Fruit fly (Drosophila melanogaster): Measurements from ENCODE around the gene CG9175.

The CG9175 gene

dm6 chr2L:6068544-6069251 is 30.1 kb downstream of the CG9175 start, which contains the start of the genes CG9150 and Pfdn1 (continued):
- TF ChIP-seq NfI (GFP tag; optimal IDR thresholded peaks at IDR 0.05) = no peak
- TF ChIP-seq insv (GFP tag; optimal IDR thresholded peaks at IDR 0.05) = no peak
- TF ChIP-seq ken (GFP tag; IDR thresholded peaks at IDR 0.05) = no peak
- no peak for TF ChIP-seq CG7745 (tag; optimal IDR thresholded peaks at IDR 0.05)
- no peak for TF ChIP-seq lola (GFP tag; optimal IDR thresholded peaks at IDR 0.05)
- no peak for TF ChIP-seq CrebB (tag; optimal IDR thresholded peaks at IDR 0.05)
- TF ChIP-seq CG15269 (tag; optimal IDR thresholded peaks at IDR 0.05) = no peak
- peak; percentile 90 for TF ChIP-seq Scr (GFP tag; IDR thresholded peaks at IDR 0.05; ENCODE audit: partially characterized antibody)
- TF ChIP-seq bsh (GFP tag; optimal IDR thresholded peaks at IDR 0.05) = no peak
- no peak for TF ChIP-seq Stat92E (GFP tag; optimal IDR thresholded peaks at IDR 0.05)
- TF ChIP-seq bab2 (GFP tag; optimal IDR thresholded peaks at IDR 0.05) = no peak
- no peak for TF ChIP-seq CG5245 (GFP tag; optimal IDR thresholded peaks at IDR 0.05)
- no peak for TF ChIP-seq CG3726 (GFP tag; IDR thresholded peaks at IDR 0.05)
- no peak for TF ChIP-seq Mad (GFP tag; optimal IDR thresholded peaks at IDR 0.05)
- TF ChIP-seq CG5953 (GFP tag; IDR thresholded peaks at IDR 0.05) = no peak
- TF ChIP-seq CG11247 (GFP tag; IDR thresholded peaks at IDR 0.05) = no peak
- TF ChIP-seq CG7839 (tag; optimal IDR thresholded peaks at IDR 0.05) = no peak
- no peak for TF ChIP-seq yki (optimal IDR thresholded peaks at IDR 0.05)
- no peak for TF ChIP-seq Aef1 (GFP tag; IDR thresholded peaks at IDR 0.05)
- TF ChIP-seq CG14667 (GFP tag; IDR thresholded peaks at IDR 0.05) = no peak
- TF ChIP-seq gsb (GFP tag; IDR thresholded peaks at IDR 0.05) = no peak
- no peak for TF ChIP-seq CG10431 (GFP tag; optimal IDR thresholded peaks at IDR 0.05)
- no peak for TF ChIP-seq CG14050 (GFP tag; IDR thresholded peaks at IDR 0.05)
- TF ChIP-seq CG13287 (GFP tag; IDR thresholded peaks at IDR 0.05; ENCODE audit: partially characterized antibody) = peak; percentile 93
- TF ChIP-seq sens-2 (GFP tag; IDR thresholded peaks at IDR 0.05) = no peak
- TF ChIP-seq Fer1 (GFP tag; optimal IDR thresholded peaks at IDR 0.05) = peak; percentile 30
- no peak for TF ChIP-seq gcm (GFP tag; optimal IDR thresholded peaks at IDR 0.05)
- no peak for TF ChIP-seq Ssrp (tag; optimal IDR thresholded peaks at IDR 0.05)
- TF ChIP-seq fd96Cb (tag; optimal IDR thresholded peaks at IDR 0.05) = no peak
- TF ChIP-seq ranshi (GFP tag; IDR thresholded peaks at IDR 0.05) = no peak
- no peak for TF ChIP-seq Oli (tag; optimal IDR thresholded peaks at IDR 0.05)
- no peak for TF ChIP-seq eve (GFP tag; optimal IDR thresholded peaks at IDR 0.05)
- TF ChIP-seq bcd (GFP tag; optimal IDR thresholded peaks at IDR 0.05) = no peak
- TF ChIP-seq kay (GFP tag; optimal IDR thresholded peaks at IDR 0.05) = no peak
- no peak for TF ChIP-seq CG33557 (GFP tag; optimal IDR thresholded peaks at IDR 0.05)
- no peak for TF ChIP-seq Adf1 (GFP tag; IDR thresholded peaks at IDR 0.05)
- TF ChIP-seq pho (GFP tag; optimal IDR thresholded peaks at IDR 0.05) = no peak
- peak; percentile 2 for TF ChIP-seq her (GFP tag; optimal IDR thresholded peaks at IDR 0.05)
- TF ChIP-seq lmd (GFP tag; IDR thresholded peaks at IDR 0.05) = no peak
- TF ChIP-seq CG3407 (GFP tag; optimal IDR thresholded peaks at IDR 0.05) = no peak
- TF ChIP-seq Lim3 (GFP tag; IDR thresholded peaks at IDR 0.05) = no peak
- no peak for TF ChIP-seq HLHmδ (GFP tag; optimal IDR thresholded peaks at IDR 0.05)
- peak; percentile 92 for TF ChIP-seq amos (GFP tag; IDR thresholded peaks at IDR 0.05; ENCODE audit: partially characterized antibody)
- no peak for TF ChIP-seq exex (tag; optimal IDR thresholded peaks at IDR 0.05)
- no peak for TF ChIP-seq Nf-YA (GFP tag; IDR thresholded peaks at IDR 0.05)
- no peak for TF ChIP-seq CG3847 (GFP tag; IDR thresholded peaks at IDR 0.05)
- no peak for TF ChIP-seq shn (GFP tag; optimal IDR thresholded peaks at IDR 0.05)
- TF ChIP-seq CG10565 (GFP tag; optimal IDR thresholded peaks at IDR 0.05) = no peak
- TF ChIP-seq CG12236 (GFP tag; optimal IDR thresholded peaks at IDR 0.05) = no peak
- no peak for TF ChIP-seq CG15073 (GFP tag; optimal IDR thresholded peaks at IDR 0.05)
